Fruit fly (Drosophila melanogaster): ENCODE data around the gene CG3699.

CG3699 gene

dm6 chrX:899407-900050 lies 47.8 kb downstream of the CG3699 start:
- TF ChIP-seq h (optimal IDR thresholded peaks at IDR 0.05) (no peak), insv (optimal IDR thresholded peaks at IDR 0.05) (no peak)

- TF ChIP-seq Sin3A (optimal IDR thresholded peaks at IDR 0.05) (no peak), ttk (optimal IDR thresholded peaks at IDR 0.05) (no peak)
These were observed 48.9 kb downstream of the CG3699 start for dm6 chrX:898367-898766.

All from Kc167 (cell line).